Worm (Caenorhabditis elegans): ENCODE measurements around the gene sumv-2.

ce11 chrV:4637153-4637552 lies 19.8 kb downstream of the sumv-2 start:
- TF ChIP-seq mdl-1 (tag; optimal IDR thresholded peaks at IDR 0.05) (no peak), ztf-4 (tag; optimal IDR thresholded peaks at IDR 0.05) (no peak), gmeb-1 (tag; optimal IDR thresholded peaks at IDR 0.05) (no peak), ceh-82 (tag; optimal IDR thresholded peaks at IDR 0.05) (no peak), aly-2 (tag; optimal IDR thresholded peaks at IDR 0.05) (no peak), snpc-4 (tag; optimal IDR thresholded peaks at IDR 0.05) (no peak)

All from whole organism, L2 larva.